Worm (Caenorhabditis elegans): Measurements from ENCODE around the gene irg-7.

- TF ChIP-seq cog-1 (tag; optimal IDR thresholded peaks at IDR 0.05) (no peak), flt-1 (GFP tag; IDR thresholded peaks at IDR 0.05) (no peak), T22C8.4 (GFP tag; IDR thresholded peaks at IDR 0.05) (no peak)
Measured at ce11 chrX:3216698-3217097, 26.7 kb downstream of the irg-7 start.
